Worm (Caenorhabditis elegans) whole organism, L2 larva: ENCODE data around the gene ech-6.
A peak's percentile ranks its signal among the peaks of the same experiment; 100 is the strongest.

Experiments
- C34F6.9 ChIP-seq: fragments of 150-350 bp; optimal IDR thresholded peaks from 2 replicates; lab custom pipeline; 2014; ENCODE audit warnings: missing biosample characterization, missing genetic modification characterization
- R02D3.7 ChIP-seq: fragments of 150-350 bp; optimal IDR thresholded peaks from 2 replicates; lab custom pipeline; 2014; ENCODE audit warnings: missing biosample characterization, missing genetic modification characterization
- Y55F3AM.14 ChIP-seq: fragments of 200-800 bp; sonication (Bioruptor generic); optimal IDR thresholded peaks from 2 replicates; lab custom pipeline; 2018; ENCODE audit warnings: mild to moderate bottlenecking, missing genetic modification characterization, missing compliant biosample characterization
- ZK546.5 ChIP-seq: sonication (generic microtip); optimal IDR thresholded peaks from 2 replicates; lab custom pipeline; 2017; ENCODE audit warnings: missing biosample characterization, missing genetic modification characterization
- alr-1 ChIP-seq: fragments of 150-350 bp; optimal IDR thresholded peaks from 2 replicates; lab custom pipeline; 2014; ENCODE audit warnings: missing biosample characterization, missing genetic modification characterization
- aly-2 ChIP-seq: fragments of 150-350 bp; optimal IDR thresholded peaks from 2 replicates; lab custom pipeline; 2014; ENCODE audit warnings: missing biosample characterization, missing genetic modification characterization
- ama-1 ChIP-seq: fragments of 150-350 bp; optimal IDR thresholded peaks from 2 replicates; lab custom pipeline; 2018; ENCODE audit warnings: inconsistent platforms
- ceh-16 ChIP-seq: fragments of 150-350 bp; optimal IDR thresholded peaks from 2 replicates; lab custom pipeline; 2014; ENCODE audit warnings: missing biosample characterization, missing genetic modification characterization
- ceh-82 ChIP-seq: fragments of 150-350 bp; optimal IDR thresholded peaks from 2 replicates; lab custom pipeline; 2014; ENCODE audit warnings: missing biosample characterization, missing genetic modification characterization
- crh-2 ChIP-seq: sonication (generic microtip); optimal IDR thresholded peaks from 2 replicates; lab custom pipeline; 2017; ENCODE audit warnings: missing biosample characterization, missing genetic modification characterization
- dmd-4 ChIP-seq: sonication (generic microtip); optimal IDR thresholded peaks from 2 replicates; lab custom pipeline; 2017; ENCODE audit warnings: missing biosample characterization, missing genetic modification characterization
- egl-27 ChIP-seq: sonication (generic microtip); optimal IDR thresholded peaks from 3 replicates; lab custom pipeline; 2017; ENCODE audit warnings: missing biosample characterization, missing genetic modification reagents, missing genetic modification characterization
- elt-1 ChIP-seq: fragments of 150-350 bp; optimal IDR thresholded peaks from 2 replicates; lab custom pipeline; 2014; ENCODE audit warnings: missing biosample characterization, missing genetic modification characterization
- elt-3 ChIP-seq: sonication (generic microtip); optimal IDR thresholded peaks from 2 replicates; lab custom pipeline; 2017; ENCODE audit warnings: missing biosample characterization, missing genetic modification characterization
- fos-1 ChIP-seq: fragments of 150-350 bp; optimal IDR thresholded peaks from 2 replicates; lab custom pipeline; 2014; ENCODE audit warnings: missing biosample characterization, missing genetic modification characterization
- lin-11 ChIP-seq: fragments of 150-350 bp; sonication (generic microtip); optimal IDR thresholded peaks from 2 replicates; lab custom pipeline; 2014; ENCODE audit warnings: missing biosample characterization, missing genetic modification characterization, inconsistent platforms, mixed read lengths
- lin-13 ChIP-seq: fragments of 150-350 bp; optimal IDR thresholded peaks from 2 replicates; lab custom pipeline; 2014; ENCODE audit warnings: missing biosample characterization, missing genetic modification reagents, missing genetic modification characterization
- lin-39 ChIP-seq: fragments of 150-350 bp; optimal IDR thresholded peaks from 2 replicates; lab custom pipeline; 2014; ENCODE audit warnings: missing biosample characterization, missing genetic modification reagents, missing genetic modification characterization
- lsy-2 ChIP-seq, 2 experiments: fragments of 150-350 bp in 1 of 2; sonication (generic microtip) in 1 of 2; optimal IDR thresholded peaks; 2 replicates each; lab custom pipeline; 2014 to 2017; ENCODE audit warnings: missing biosample characterization in 2 of 2, missing genetic modification characterization in 2 of 2
- mab-5 ChIP-seq: fragments of 150-350 bp; optimal IDR thresholded peaks from 2 replicates; lab custom pipeline; 2014; ENCODE audit warnings: missing biosample characterization, missing genetic modification characterization
- nhr-129 ChIP-seq: fragments of 150-350 bp; optimal IDR thresholded peaks from 2 replicates; lab custom pipeline; 2014; ENCODE audit warnings: missing biosample characterization, missing genetic modification characterization
- nhr-23 ChIP-seq: fragments of 150-350 bp; optimal IDR thresholded peaks from 2 replicates; lab custom pipeline; 2014; ENCODE audit warnings: missing biosample characterization, missing genetic modification reagents, missing genetic modification characterization
- nhr-237 ChIP-seq: fragments of 150-350 bp; optimal IDR thresholded peaks from 2 replicates; lab custom pipeline; 2014; ENCODE audit warnings: missing biosample characterization, missing genetic modification characterization
- nhr-25 ChIP-seq: fragments of 150-350 bp; sonication (generic microtip); optimal IDR thresholded peaks from 3 replicates; lab custom pipeline; 2014; ENCODE audit warnings: missing biosample characterization, missing genetic modification characterization
- nhr-6 ChIP-seq: fragments of 150-350 bp; optimal IDR thresholded peaks from 2 replicates; lab custom pipeline; 2014; ENCODE audit warnings: missing biosample characterization, missing genetic modification characterization
- peb-1 ChIP-seq: fragments of 150-350 bp; optimal IDR thresholded peaks from 2 replicates; lab custom pipeline; 2014; ENCODE audit warnings: missing biosample characterization, missing genetic modification characterization
- sem-4 ChIP-seq: fragments of 150-350 bp; optimal IDR thresholded peaks from 2 replicates; lab custom pipeline; 2014; ENCODE audit warnings: missing biosample characterization, missing genetic modification reagents, missing genetic modification characterization
- sma-9 ChIP-seq, 2 experiments: fragments of 150-350 bp in 1 of 2; sonication (generic microtip) in 1 of 2; optimal IDR thresholded peaks; 2 replicates each; lab custom pipeline; 2014 to 2016; ENCODE audit warnings: missing genetic modification characterization in 2 of 2, mild to moderate bottlenecking in 1 of 2, missing biosample characterization in 1 of 2, missing compliant biosample characterization in 1 of 2, missing genetic modification reagents in 1 of 2, moderate library complexity in 1 of 2
- snpc-4 ChIP-seq: fragments of 150-350 bp; optimal IDR thresholded peaks from 2 replicates; lab custom pipeline; 2014; ENCODE audit warnings: missing biosample characterization, missing genetic modification characterization
- unc-39 ChIP-seq: fragments of 150-350 bp; optimal IDR thresholded peaks from 2 replicates; lab custom pipeline; 2014; ENCODE audit warnings: missing biosample characterization, missing genetic modification characterization
- unc-55 ChIP-seq: fragments of 150-350 bp; sonication (generic microtip); optimal IDR thresholded peaks from 3 replicates; lab custom pipeline; 2014; ENCODE audit warnings: missing biosample characterization, missing genetic modification reagents, missing genetic modification characterization
- zag-1 ChIP-seq: fragments of 150-350 bp; optimal IDR thresholded peaks from 2 replicates; lab custom pipeline; 2014; ENCODE audit warnings: missing biosample characterization, missing genetic modification characterization
- ztf-1 ChIP-seq: fragments of 200-800 bp; sonication (Bioruptor generic); conservative IDR thresholded peaks from 2 replicates; pipeline ENCODE4 v1.3.6; 2022; ENCODE audit warnings: missing genetic modification characterization, missing compliant biosample characterization
- ztf-11 ChIP-seq: sonication (generic microtip); optimal IDR thresholded peaks from 2 replicates; lab custom pipeline; 2017; ENCODE audit warnings: missing biosample characterization, missing genetic modification characterization
- ztf-4 ChIP-seq: fragments of 150-350 bp; optimal IDR thresholded peaks from 2 replicates; lab custom pipeline; 2014; ENCODE audit warnings: missing biosample characterization, missing genetic modification characterization

ech-6 gene

DNA sequence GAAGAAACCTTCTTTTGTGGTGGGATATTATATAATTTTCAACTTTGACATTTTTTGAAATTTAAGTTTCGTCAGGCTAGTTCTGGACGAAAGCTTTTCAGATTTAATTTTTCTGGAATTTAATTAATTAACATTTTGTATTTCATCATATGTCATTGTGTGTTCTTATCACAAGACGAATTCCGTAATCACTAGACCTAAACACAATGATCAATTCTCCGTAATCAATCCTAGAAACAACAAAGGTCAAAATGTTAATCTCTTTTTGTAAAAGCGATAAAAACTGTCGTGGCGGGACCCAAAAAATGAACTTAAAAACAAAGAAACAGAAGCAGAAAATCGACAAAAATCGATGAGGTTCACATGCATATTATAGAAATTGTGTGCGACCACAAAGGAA lies 38.0 kb downstream of the ech-6 start:
- peak; percentile 36 for TF ChIP-seq fos-1 (tag; lab: Kevin White, UChicago)
- peak; percentile 47 for TF ChIP-seq sma-9 (GFP tag; optimal IDR thresholded peaks at IDR 0.05; lab: Kevin White, UChicago)
- no peak for TF ChIP-seq sma-9 (tag; optimal IDR thresholded peaks at IDR 0.05; lab: Kevin White, UChicago)
- peak; percentile 4 for TF ChIP-seq crh-2
- no peak for TF ChIP-seq lin-11 (tag; lab: Kevin White, UChicago)
- no peak for TF ChIP-seq alr-1 (tag; lab: Kevin White, UChicago)
- TF ChIP-seq mab-5 (tag; lab: Kevin White, UChicago) = no peak
- TF ChIP-seq, all 48 proteins: peak for 3

- TF ChIP-seq R02D3.7 (tag; lab: Kevin White, UChicago) (no peak), fos-1 (tag; lab: Kevin White, UChicago) (peak; percentile 12), ama-1 (no peak)
Measured at ce11 chrIII:9713862-9714261, 38.8 kb downstream of the ech-6 start, which contains the start of gene ncx-6. ncx-6 (minus strand) TSS chrIII:9713949.

DNA sequence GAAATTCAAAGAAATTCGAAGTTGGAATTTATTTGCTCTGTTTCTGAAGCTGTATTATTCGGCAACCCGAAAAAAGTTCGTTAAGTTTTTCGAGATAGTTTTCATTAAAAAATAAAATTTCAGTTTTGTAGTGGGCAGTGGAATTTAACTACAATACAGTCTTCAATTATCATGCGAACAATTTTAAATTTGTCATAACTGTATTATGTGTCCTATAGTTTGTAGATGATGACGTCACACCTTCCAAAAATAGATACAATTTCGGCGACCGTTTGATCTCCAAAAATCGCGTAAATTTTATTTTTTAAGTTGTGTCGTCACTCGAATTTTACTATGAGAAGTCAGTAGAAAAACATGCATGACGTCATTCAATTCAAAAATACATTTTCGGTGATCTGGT lies 39.5 kb downstream of the ech-6 start:
- TF ChIP-seq fos-1 (tag; lab: Kevin White, UChicago) (no peak), peb-1 (no peak), unc-55 (GFP tag; lab: Kevin White, UChicago) (no peak), dmd-4 (tag; lab: Kevin White, UChicago) (no peak), sem-4 (tag; lab: Kevin White, UChicago) (no peak), ceh-82 (no peak), lsy-2 (tag; optimal IDR thresholded peaks at IDR 0.05; lab: Kevin White, UChicago) (no peak), lin-13 (GFP tag; lab: Kevin White, UChicago) (no peak), ztf-1 (GFP tag; lab: Robert Waterston, UW) (no peak), aly-2 (tag; lab: Kevin White, UChicago) (no peak), sma-9 (GFP tag; optimal IDR thresholded peaks at IDR 0.05; lab: Kevin White, UChicago) (no peak), sma-9 (tag; optimal IDR thresholded peaks at IDR 0.05; lab: Kevin White, UChicago) (no peak), R02D3.7 (tag; lab: Kevin White, UChicago) (no peak), elt-1 (tag; lab: Kevin White, UChicago) (no peak), unc-39 (no peak), lin-39 (tag; lab: Kevin White, UChicago) (no peak)

DNA sequence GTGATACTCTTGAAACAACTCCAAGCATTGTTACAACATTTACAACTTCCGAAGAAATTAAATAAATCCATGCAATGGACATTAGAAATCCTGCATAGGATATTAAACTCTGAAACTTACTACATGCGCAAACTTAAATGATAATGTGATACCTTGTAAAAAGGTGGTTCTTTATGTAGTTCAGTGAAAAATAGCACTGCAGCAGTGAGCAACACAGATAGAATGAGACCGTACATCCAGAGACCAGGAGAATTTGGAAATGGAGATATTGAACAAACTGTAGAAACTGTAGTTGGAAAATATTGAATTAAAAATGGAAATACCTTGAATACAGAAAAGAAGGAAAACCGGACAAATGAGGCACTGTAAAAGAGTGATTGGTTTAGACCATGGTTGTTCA lies 41.5 kb downstream of the ech-6 start:
- TF ChIP-seq crh-2 (no peak), lsy-2 (tag; optimal IDR thresholded peaks at IDR 0.05; lab: Kevin White, UChicago) (no peak), nhr-6 (no peak), nhr-25 (no peak), ztf-4 (tag; lab: Kevin White, UChicago) (no peak), Y55F3AM.14 (GFP tag; lab: Kevin White, UChicago) (no peak), elt-3 (no peak)

DNA sequence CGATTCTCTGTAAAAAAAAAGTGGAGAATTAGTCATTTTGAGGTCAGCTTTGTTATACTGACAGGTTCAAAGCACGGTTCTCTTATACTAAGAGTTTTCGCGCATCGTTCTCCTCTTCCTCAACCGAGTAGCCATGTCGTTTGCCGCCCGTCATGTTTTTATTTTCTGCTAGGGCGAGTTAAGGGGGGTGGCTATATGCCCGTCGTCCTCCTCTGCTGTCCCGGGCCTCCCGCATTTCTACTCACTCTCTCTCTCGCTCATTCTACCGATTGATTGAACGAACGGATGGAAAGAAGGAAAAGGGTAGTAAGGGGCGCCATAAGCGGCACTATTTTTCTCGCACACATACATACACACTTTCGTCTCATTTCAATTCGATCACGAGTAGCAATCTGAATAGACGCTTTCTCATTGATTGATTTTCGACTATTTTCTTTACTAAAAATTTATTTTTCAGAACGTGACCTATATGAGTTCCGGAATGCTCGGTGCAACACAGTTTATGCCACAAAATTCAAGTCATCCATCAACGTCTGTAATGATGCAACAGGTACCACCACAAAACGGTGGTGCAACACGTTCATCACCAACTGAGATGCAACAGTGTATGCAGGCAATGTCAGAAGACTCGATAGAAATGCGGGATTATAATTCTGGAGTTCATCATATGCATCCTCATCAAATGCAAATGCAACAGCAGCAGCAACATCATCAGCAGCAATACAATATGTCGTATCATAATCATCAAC lies 47.4 kb downstream of the ech-6 start:
- peak; percentile 4 for TF ChIP-seq C34F6.9
- no peak for TF ChIP-seq lin-13 (GFP tag; lab: Kevin White, UChicago)

DNA sequence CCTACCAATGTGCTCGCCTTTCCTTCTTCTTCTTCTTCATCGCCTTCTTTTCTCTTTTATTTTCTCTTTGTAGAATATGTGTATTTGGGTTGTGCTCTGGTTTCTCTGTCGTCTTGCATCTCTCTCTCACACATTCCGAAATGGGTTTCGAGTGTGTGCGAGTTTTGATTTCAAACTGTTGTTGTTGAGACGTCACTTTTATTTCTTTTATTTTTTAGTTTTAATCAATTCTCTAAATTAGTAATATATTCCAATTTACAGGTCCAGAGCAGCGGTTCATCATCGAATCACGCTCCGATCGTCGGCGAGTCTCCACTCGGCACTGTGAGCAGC lies 48.1 kb downstream of the ech-6 start:
- TF ChIP-seq sma-9 (GFP tag; optimal IDR thresholded peaks at IDR 0.05; lab: Kevin White, UChicago) = peak; percentile 9
- no peak for TF ChIP-seq sma-9 (tag; optimal IDR thresholded peaks at IDR 0.05; lab: Kevin White, UChicago)
- peak; percentile 28 for TF ChIP-seq unc-55 (GFP tag; lab: Kevin White, UChicago)
- TF ChIP-seq lin-13 (GFP tag; lab: Kevin White, UChicago) = no peak
- TF ChIP-seq, all 48 proteins: peak for 2

- TF ChIP-seq mab-5 (tag; lab: Kevin White, UChicago) = peak; percentile 66
- no peak for TF ChIP-seq lin-39 (tag; lab: Kevin White, UChicago)
- no peak for TF ChIP-seq ztf-11 (tag; lab: Kevin White, UChicago)
- no peak for TF ChIP-seq ztf-1 (GFP tag; lab: Robert Waterston, UW)
- TF ChIP-seq ama-1 = peak; percentile 0
- no peak for TF ChIP-seq ZK546.5 (tag; lab: Kevin White, UChicago)
- TF ChIP-seq ceh-16 (tag; lab: Kevin White, UChicago) = no peak
- TF ChIP-seq nhr-129 (tag; lab: Kevin White, UChicago) = peak; percentile 43
- TF ChIP-seq sem-4 (tag; lab: Kevin White, UChicago) = no peak
- peak; percentile 63 for TF ChIP-seq Y55F3AM.14 (GFP tag; lab: Kevin White, UChicago)
- peak; percentile 74 for TF ChIP-seq zag-1
- TF ChIP-seq ceh-82 = no peak
- no peak for TF ChIP-seq nhr-23
- no peak for TF ChIP-seq alr-1 (tag; lab: Kevin White, UChicago)
- no peak for TF ChIP-seq snpc-4
- peak; percentile 11 for TF ChIP-seq egl-27 (tag; lab: Kevin White, UChicago)
- peak; percentile 26 for TF ChIP-seq nhr-6
- TF ChIP-seq unc-55 (GFP tag; lab: Kevin White, UChicago) = peak; percentile 53
- TF ChIP-seq peb-1 = no peak
- no peak for TF ChIP-seq nhr-237 (tag; lab: Kevin White, UChicago)
- peak; percentile 30 for TF ChIP-seq nhr-25
- no peak for TF ChIP-seq elt-1 (tag; lab: Kevin White, UChicago)
Measured at ce11 chrIII:9703747-9704605, 48.7 kb downstream of the ech-6 start.
